Worm (Caenorhabditis elegans): ENCODE results near the gene srx-96.

ce11 chrV:13756359-13757091 lies 45.4 kb downstream of the srx-96 start, which contains the start of gene F20G2.2:
- TF ChIP-seq tab-1 (GFP tag; IDR thresholded peaks at IDR 0.05) (no peak), ztf-23 (GFP tag; IDR thresholded peaks at IDR 0.05) (no peak), ztf-29 (GFP tag; IDR thresholded peaks at IDR 0.05) (no peak), T22C8.4 (GFP tag; IDR thresholded peaks at IDR 0.05) (no peak), cog-1 (tag; optimal IDR thresholded peaks at IDR 0.05) (no peak), klf-2 (GFP tag; conservative IDR thresholded peaks at IDR 0.05) (no peak)
